Worm (Caenorhabditis elegans) whole organism, late embryonic: ENCODE results near the gene Y15E3A.3.

Source experiments
- C38D4.7 ChIP-seq: fragments of 200-800 bp; sonication (Bioruptor generic); optimal IDR thresholded peaks from 2 replicates; lab custom pipeline; 2018; ENCODE audit warnings: mild to moderate bottlenecking, missing genetic modification characterization, moderate library complexity, missing compliant biosample characterization
- F13H6.1 ChIP-seq: sonication (generic microtip); optimal IDR thresholded peaks from 2 replicates; lab custom pipeline; 2016; ENCODE audit warnings: missing genetic modification characterization, missing compliant biosample characterization
- K02D7.2 ChIP-seq: sonication (generic microtip); optimal IDR thresholded peaks from 2 replicates; lab custom pipeline; 2017; ENCODE audit warnings: mild to moderate bottlenecking, missing genetic modification characterization, missing compliant biosample characterization
- T23F11.4 ChIP-seq: fragments of 200-800 bp; sonication (Bioruptor generic); optimal IDR thresholded peaks from 2 replicates; lab custom pipeline; 2018; ENCODE audit warnings: mild to moderate bottlenecking, missing genetic modification characterization, missing compliant biosample characterization
- Y22D7AL.16 ChIP-seq: sonication (generic microtip); optimal IDR thresholded peaks from 2 replicates; lab custom pipeline; 2016; ENCODE audit warnings: missing genetic modification characterization, missing compliant biosample characterization
- ama-1 ChIP-seq: fragments of 150-350 bp; optimal IDR thresholded peaks from 2 replicates; lab custom pipeline; 2014
- ceh-14 ChIP-seq: sonication (generic microtip); optimal IDR thresholded peaks from 2 replicates; lab custom pipeline; 2016; ENCODE audit warnings: missing genotype, missing genetic modification characterization, missing compliant biosample characterization
- ceh-22 ChIP-seq: sonication (generic microtip); optimal IDR thresholded peaks from 2 replicates; lab custom pipeline; 2017; ENCODE audit warnings: missing biosample characterization, missing genetic modification characterization
- ceh-24 ChIP-seq: sonication (generic microtip); optimal IDR thresholded peaks from 2 replicates; lab custom pipeline; 2016; ENCODE audit warnings: mild to moderate bottlenecking, missing genetic modification characterization, missing compliant biosample characterization
- ceh-30 ChIP-seq: fragments of 150-350 bp; optimal IDR thresholded peaks from 2 replicates; lab custom pipeline; 2014; ENCODE audit warnings: missing biosample characterization, missing genetic modification characterization
- ceh-31 ChIP-seq: sonication (generic microtip); optimal IDR thresholded peaks from 2 replicates; lab custom pipeline; 2016; ENCODE audit warnings: missing genetic modification characterization, missing compliant biosample characterization
- ceh-34 ChIP-seq: sonication (generic microtip); optimal IDR thresholded peaks from 2 replicates; lab custom pipeline; 2016; ENCODE audit warnings: mild to moderate bottlenecking, missing genetic modification characterization, missing compliant biosample characterization
- ceh-45 ChIP-seq: fragments of 200-800 bp; sonication (Bioruptor generic); IDR thresholded peaks from 2 replicates; pipeline ENCODE4 v1.3.6; 2022; ENCODE audit warnings: missing genetic modification reagents, missing genetic modification characterization, missing compliant biosample characterization
- ceh-6 ChIP-seq: fragments of 200-800 bp; sonication (Bioruptor generic); optimal IDR thresholded peaks from 2 replicates; lab custom pipeline; 2018; ENCODE audit warnings: mild to moderate bottlenecking, missing genetic modification characterization, missing compliant biosample characterization
- ceh-9 ChIP-seq: sonication (generic microtip); optimal IDR thresholded peaks from 2 replicates; lab custom pipeline; 2016; ENCODE audit warnings: mild to moderate bottlenecking, missing genetic modification characterization, inconsistent platforms, missing compliant biosample characterization
- dve-1 ChIP-seq: sonication (generic microtip); optimal IDR thresholded peaks from 2 replicates; lab custom pipeline; 2017; ENCODE audit warnings: antibody characterized with exemption, mild to moderate bottlenecking, missing genetic modification characterization, missing compliant biosample characterization
- elt-2 ChIP-seq: sonication (generic microtip); optimal IDR thresholded peaks from 2 replicates; lab custom pipeline; 2016; ENCODE audit warnings: missing genetic modification reagents, missing genetic modification characterization, missing compliant biosample characterization
- elt-4 ChIP-seq: sonication (generic microtip); optimal IDR thresholded peaks from 2 replicates; lab custom pipeline; 2016; ENCODE audit warnings: missing genetic modification characterization, missing compliant biosample characterization
- eyg-1 ChIP-seq: sonication (generic microtip); optimal IDR thresholded peaks from 2 replicates; lab custom pipeline; 2016; ENCODE audit warnings: missing genotype, missing genetic modification characterization, missing compliant biosample characterization
- fkh-10 ChIP-seq: fragments of 150-350 bp; optimal IDR thresholded peaks from 2 replicates; lab custom pipeline; 2014; ENCODE audit warnings: missing biosample characterization, missing genetic modification reagents, missing genetic modification characterization
- fkh-6 ChIP-seq: sonication (generic microtip); optimal IDR thresholded peaks from 2 replicates; lab custom pipeline; 2016; ENCODE audit warnings: missing genetic modification characterization, missing compliant biosample characterization
- hlh-15 ChIP-seq: sonication (generic microtip); optimal IDR thresholded peaks from 2 replicates; lab custom pipeline; 2016; ENCODE audit warnings: missing genetic modification characterization, missing compliant biosample characterization
- hlh-30 ChIP-seq: sonication (generic microtip); optimal IDR thresholded peaks from 2 replicates; lab custom pipeline; 2017; ENCODE audit warnings: antibody characterized with exemption, missing genetic modification characterization, missing compliant biosample characterization; ENCODE audit not compliant: insufficient read depth
- hlh-6 ChIP-seq: sonication (generic microtip); optimal IDR thresholded peaks from 2 replicates; lab custom pipeline; 2016; ENCODE audit warnings: missing genotype, missing genetic modification characterization, missing compliant biosample characterization
- lim-6 ChIP-seq: sonication (generic microtip); optimal IDR thresholded peaks from 2 replicates; lab custom pipeline; 2016; ENCODE audit warnings: missing genetic modification characterization, missing compliant biosample characterization
- madf-2 ChIP-seq: sonication (generic microtip); optimal IDR thresholded peaks from 2 replicates; lab custom pipeline; 2017; ENCODE audit warnings: missing genetic modification characterization, missing compliant biosample characterization
- mec-3 ChIP-seq: sonication (generic microtip); optimal IDR thresholded peaks from 2 replicates; lab custom pipeline; 2016; ENCODE audit warnings: borderline replicate concordance, missing genetic modification characterization, missing compliant biosample characterization
- npax-4 ChIP-seq: sonication (generic microtip); optimal IDR thresholded peaks from 2 replicates; lab custom pipeline; 2016; ENCODE audit warnings: missing genetic modification characterization, missing compliant biosample characterization
- pag-3 ChIP-seq: sonication (generic microtip); optimal IDR thresholded peaks from 2 replicates; lab custom pipeline; 2016; ENCODE audit warnings: missing compliant biosample characterization, missing genetic modification characterization, borderline replicate concordance
- pax-1 ChIP-seq: fragments of 150-350 bp; optimal IDR thresholded peaks from 2 replicates; lab custom pipeline; 2014; ENCODE audit warnings: missing biosample characterization, missing genetic modification characterization
- pha-2 ChIP-seq: sonication (generic microtip); optimal IDR thresholded peaks from 2 replicates; lab custom pipeline; 2017; ENCODE audit warnings: mild to moderate bottlenecking, missing genetic modification characterization, missing compliant biosample characterization
- pha-4 ChIP-seq: fragments of 150-350 bp; optimal IDR thresholded peaks from 2 replicates; lab custom pipeline; 2018; ENCODE audit warnings: missing biosample characterization, missing genetic modification reagents, missing genetic modification characterization
- pqm-1 ChIP-seq: sonication (generic microtip); optimal IDR thresholded peaks from 2 replicates; lab custom pipeline; 2016; ENCODE audit warnings: missing genetic modification characterization, missing compliant biosample characterization
- pros-1 ChIP-seq: fragments of 150-350 bp; optimal IDR thresholded peaks from 2 replicates; lab custom pipeline; 2014; ENCODE audit warnings: missing biosample characterization, missing genetic modification reagents, missing genetic modification characterization
- ref-2 ChIP-seq: sonication (generic microtip); optimal IDR thresholded peaks from 2 replicates; lab custom pipeline; 2016; ENCODE audit warnings: missing genetic modification characterization, missing compliant biosample characterization
- rnt-1 ChIP-seq: sonication (generic microtip); optimal IDR thresholded peaks from 2 replicates; lab custom pipeline; 2016; ENCODE audit warnings: missing genetic modification characterization, missing compliant biosample characterization
- sdc-2 ChIP-seq: sonication (generic microtip); optimal IDR thresholded peaks from 2 replicates; lab custom pipeline; 2016; ENCODE audit warnings: missing genotype, missing genetic modification characterization, missing compliant biosample characterization
- sox-2 ChIP-seq: fragments of 200-800 bp; sonication (Bioruptor generic); IDR thresholded peaks from 2 replicates; pipeline ENCODE4 v1.3.6; 2022; ENCODE audit warnings: missing genetic modification reagents, missing genetic modification characterization, missing compliant biosample characterization
- syd-9 ChIP-seq: sonication (generic microtip); optimal IDR thresholded peaks from 2 replicates; lab custom pipeline; 2016; ENCODE audit warnings: mild to moderate bottlenecking, missing genetic modification characterization, moderate library complexity, missing compliant biosample characterization
- tbx-2 ChIP-seq: sonication (generic microtip); optimal IDR thresholded peaks from 2 replicates; lab custom pipeline; 2016; ENCODE audit warnings: missing genetic modification characterization, missing compliant biosample characterization
- tbx-7 ChIP-seq: sonication (generic microtip); optimal IDR thresholded peaks from 2 replicates; lab custom pipeline; 2016; ENCODE audit warnings: missing genotype, missing genetic modification characterization, missing compliant biosample characterization
- unc-3 ChIP-seq, 2 experiments: fragments of 200-800 bp in 1 of 2; sonication (Bioruptor generic) in 1 of 2; sonication (generic microtip) in 1 of 2; conservative IDR thresholded peaks in 1 of 2; optimal IDR thresholded peaks in 1 of 2; 2 replicates each; pipeline versions ENCODE4 v1.3.6 to Lab custom; 2016 to 2022; ENCODE audit warnings: missing compliant biosample characterization in 2 of 2, missing genetic modification characterization in 2 of 2, missing genetic modification reagents in 1 of 2
- unc-55 ChIP-seq: sonication (generic microtip); optimal IDR thresholded peaks from 2 replicates; lab custom pipeline; 2017; ENCODE audit warnings: missing biosample characterization, missing genetic modification reagents, missing genetic modification characterization
- zip-5 ChIP-seq: sonication (generic microtip); optimal IDR thresholded peaks from 2 replicates; lab custom pipeline; 2016; ENCODE audit warnings: missing genetic modification characterization, missing compliant biosample characterization
- ztf-16 ChIP-seq: sonication (generic microtip); optimal IDR thresholded peaks from 2 replicates; lab custom pipeline; 2017; ENCODE audit warnings: missing genetic modification characterization, missing compliant biosample characterization

Y15E3A.3 gene

ce11 chrX:15312073-15312472 lies 13.5 kb downstream of the Y15E3A.3 start:
- TF ChIP-seq ceh-34 (tag; lab: Kevin White, UChicago) (no peak), pha-4 (tag; lab: Kevin White, UChicago) (no peak), ceh-31 (tag; lab: Kevin White, UChicago) (no peak), ceh-6 (GFP tag; lab: Kevin White, UChicago) (no peak), pros-1 (tag; lab: Kevin White, UChicago) (no peak)

ce11 chrX:15310986-15311385 lies 14.6 kb downstream of the Y15E3A.3 start:
- TF ChIP-seq unc-55 (GFP tag; lab: Kevin White, UChicago) (no peak), ceh-24 (tag; lab: Kevin White, UChicago) (no peak), dve-1 (tag; lab: Kevin White, UChicago) (no peak), K02D7.2 (tag; lab: Kevin White, UChicago) (no peak), ztf-16 (no peak), lim-6 (tag; lab: Kevin White, UChicago) (no peak), fkh-6 (tag; lab: Kevin White, UChicago) (no peak), ceh-30 (tag; lab: Kevin White, UChicago) (no peak), pha-2 (no peak), sox-2 (GFP tag; lab: Robert Waterston, UW) (no peak), madf-2 (tag; lab: Kevin White, UChicago) (no peak), pqm-1 (tag; lab: Kevin White, UChicago) (no peak), fkh-10 (GFP tag; lab: Kevin White, UChicago) (no peak), elt-4 (tag; lab: Kevin White, UChicago) (no peak), T23F11.4 (no peak), ceh-9 (tag; lab: Kevin White, UChicago) (no peak), pag-3 (tag; lab: Kevin White, UChicago) (no peak)

ce11 chrX:15310330-15310776 lies 15.3 kb downstream of the Y15E3A.3 start:
- TF ChIP-seq rnt-1 (tag; lab: Kevin White, UChicago) (peak; percentile 21), tbx-7 (tag; lab: Kevin White, UChicago) (no peak), ceh-34 (tag; lab: Kevin White, UChicago) (no peak), hlh-30 (no peak), ceh-45 (GFP tag; lab: Robert Waterston, UW) (no peak), elt-2 (tag; lab: Kevin White, UChicago) (no peak), ama-1 (no peak), pros-1 (tag; lab: Kevin White, UChicago) (peak; percentile 59), ceh-31 (tag; lab: Kevin White, UChicago) (peak; percentile 14), hlh-15 (tag; lab: Kevin White, UChicago) (no peak), ref-2 (tag; lab: Kevin White, UChicago) (peak; percentile 70), lim-6 (tag; lab: Kevin White, UChicago) (no peak), madf-2 (tag; lab: Kevin White, UChicago) (peak; percentile 12)

ce11 chrX:15309138-15309537 lies 16.5 kb downstream of the Y15E3A.3 start, which contains the start of gene nhr-91:
nhr-91 (plus strand) TSS chrX:15309369.
- TF ChIP-seq Y22D7AL.16 (tag; lab: Kevin White, UChicago) = no peak
- TF ChIP-seq C38D4.7 (GFP tag; lab: Kevin White, UChicago) = no peak
- TF ChIP-seq syd-9 (tag; lab: Kevin White, UChicago) = no peak
- TF ChIP-seq ref-2 (tag; lab: Kevin White, UChicago) = no peak

ce11 chrX:15308685-15309084 lies 16.9 kb downstream of the Y15E3A.3 start:
- TF ChIP-seq ceh-22 (tag; lab: Kevin White, UChicago) (no peak), hlh-6 (no peak), pros-1 (tag; lab: Kevin White, UChicago) (no peak), F13H6.1 (tag; lab: Kevin White, UChicago) (no peak), ceh-14 (tag; lab: Kevin White, UChicago) (no peak), hlh-15 (tag; lab: Kevin White, UChicago) (no peak), madf-2 (tag; lab: Kevin White, UChicago) (no peak), npax-4 (no peak), tbx-2 (tag; lab: Kevin White, UChicago) (no peak), sox-2 (GFP tag; lab: Robert Waterston, UW) (no peak), eyg-1 (tag; lab: Kevin White, UChicago) (no peak), lim-6 (tag; lab: Kevin White, UChicago) (no peak), unc-3 (GFP tag; conservative IDR thresholded peaks at IDR 0.05; lab: Robert Waterston, UW) (no peak), unc-3 (tag; optimal IDR thresholded peaks at IDR 0.05; lab: Kevin White, UChicago) (no peak), zip-5 (no peak), mec-3 (tag; lab: Kevin White, UChicago) (no peak), sdc-2 (tag; lab: Kevin White, UChicago) (no peak), pax-1 (tag; lab: Kevin White, UChicago) (no peak)
